Fruit fly (Drosophila melanogaster) whole organism, pupa: ENCODE results near the gene Tsc1.

Experiments
- CG14655 ChIP-seq: fragments of 200-800 bp; sonication (Bioruptor generic); optimal IDR thresholded peaks from 3 replicates; lab custom pipeline; 2017; ENCODE audit warnings: mild to moderate bottlenecking, missing biosample characterization, missing genetic modification reagents, missing genetic modification characterization
- EcR ChIP-seq: fragments of 200-800 bp; sonication (Bioruptor generic); optimal IDR thresholded peaks from 3 replicates; lab custom pipeline; 2019; ENCODE audit warnings: missing biosample characterization, missing genetic modification characterization, mild to moderate bottlenecking, moderate library complexity, missing genetic modification reagents
- Pif1B ChIP-seq: fragments of 200-800 bp; sonication (Bioruptor generic); optimal IDR thresholded peaks from 3 replicates; lab custom pipeline; 2016; ENCODE audit warnings: missing biosample characterization, missing genetic modification characterization
- gl ChIP-seq: fragments of 200-800 bp; sonication (Bioruptor generic); optimal IDR thresholded peaks from 2 replicates; lab custom pipeline; 2018; ENCODE audit warnings: missing biosample characterization, mild to moderate bottlenecking, missing genetic modification characterization
- rn ChIP-seq: fragments of 200-800 bp; sonication (Bioruptor generic); IDR thresholded peaks from 2 replicates; pipeline ENCODE4 v1.3.6; 2022; ENCODE audit warnings: missing biosample characterization, missing genetic modification characterization

dm6 chr3R:24104471-24105311, 25.4 kb upstream of the Tsc1 start:
- no peak for TF ChIP-seq CG14655 (GFP tag; lab: Kevin White, UChicago)
- TF ChIP-seq Pif1B = no peak
- TF ChIP-seq gl = no peak
- no peak for TF ChIP-seq EcR (GFP tag; lab: Kevin White, UChicago)
- no peak for TF ChIP-seq rn (GFP tag; lab: Robert Waterston, UW)
